Fruit fly (Drosophila melanogaster) whole organism, wandering third instar larva: ENCODE data around the gene Or85f.

Experiments
- Dfd ChIP-seq: fragments of >200 bp; optimal IDR thresholded peaks from 2 replicates; lab custom pipeline; 2017; ENCODE audit warnings: missing biosample characterization, missing genetic modification characterization
- Jra ChIP-seq: sonication (Bioruptor generic); optimal IDR thresholded peaks from 2 replicates; lab custom pipeline; 2016; ENCODE audit warnings: missing biosample characterization, missing genetic modification characterization
- dsf ChIP-seq: sonication (Bioruptor generic); optimal IDR thresholded peaks from 2 replicates; lab custom pipeline; 2016; ENCODE audit warnings: missing biosample characterization, missing genetic modification characterization, borderline replicate concordance
- usp ChIP-seq: fragments of >200 bp; optimal IDR thresholded peaks from 2 replicates; lab custom pipeline; 2017; ENCODE audit warnings: missing biosample characterization, missing genetic modification characterization

DNA sequence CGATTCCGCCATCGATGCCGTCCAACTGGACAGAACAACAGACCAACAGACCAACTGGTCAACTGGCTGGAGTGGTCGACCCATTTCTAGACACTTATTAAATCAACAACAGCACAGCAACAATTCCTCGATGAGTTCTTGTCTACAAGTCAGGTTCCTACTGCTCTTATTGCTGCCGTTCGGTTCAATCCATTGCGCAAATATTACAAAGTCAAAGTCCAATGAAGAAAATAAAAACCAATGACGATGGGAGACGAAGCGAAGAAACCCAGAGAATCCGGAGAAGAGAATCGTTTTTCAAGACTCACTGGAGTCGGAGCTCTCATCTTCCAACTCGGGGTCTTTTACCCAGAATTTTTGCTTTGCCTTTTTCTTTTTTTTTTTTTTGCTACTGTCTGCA lies 9.0 kb upstream of the Or85f start:
- TF ChIP-seq Jra (GFP tag; lab: Kevin White, UChicago) (no peak), dsf (no peak), Dfd (no peak), usp (GFP tag; lab: Kevin White, UChicago) (no peak)
